Worm (Caenorhabditis elegans): ENCODE data around the gene T04H1.13.

DNA sequence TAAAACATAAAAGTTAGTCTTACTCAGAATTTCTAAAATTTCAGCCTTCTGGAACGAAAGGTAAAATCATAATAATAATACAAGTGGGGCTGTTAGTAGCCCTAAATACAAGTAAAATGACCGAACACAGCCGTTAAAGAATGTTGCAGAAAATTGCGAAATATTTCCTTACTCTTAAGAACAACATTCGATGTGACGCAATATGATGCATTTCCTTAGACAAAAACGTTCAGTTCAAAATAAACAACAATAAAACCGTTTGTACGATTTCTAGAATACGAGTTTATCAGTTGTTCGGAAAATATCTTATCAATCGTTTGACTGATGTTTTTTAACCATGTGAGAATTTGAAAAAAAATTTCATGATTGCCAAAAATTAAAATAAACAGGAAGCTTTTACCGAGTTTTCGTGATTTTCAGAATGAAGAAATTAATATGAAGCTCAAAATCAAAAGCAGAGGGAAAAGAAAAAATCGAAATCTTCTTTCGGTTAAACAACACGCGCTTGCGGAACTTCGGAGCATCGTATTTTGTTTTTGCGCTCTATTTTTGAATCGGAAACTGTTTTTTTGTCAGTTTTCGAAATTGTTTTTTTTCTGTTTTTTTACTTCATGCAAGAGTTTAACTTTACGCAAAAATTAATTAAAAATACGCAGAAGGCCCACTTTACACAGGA lies 1.1 kb upstream of the T04H1.13 start:
- TF ChIP-seq ceh-83 (GFP tag; optimal IDR thresholded peaks at IDR 0.05) (no peak), mls-2 (tag; optimal IDR thresholded peaks at IDR 0.05) (no peak), nhr-237 (tag; optimal IDR thresholded peaks at IDR 0.05) (no peak), nhr-12 (tag; optimal IDR thresholded peaks at IDR 0.05) (no peak), ztf-11 (tag; optimal IDR thresholded peaks at IDR 0.05) (no peak), unc-62 (GFP tag; optimal IDR thresholded peaks at IDR 0.05) (no peak), mab-5 (tag; optimal IDR thresholded peaks at IDR 0.05) (no peak), cnd-1 (tag; optimal IDR thresholded peaks at IDR 0.05) (no peak), elt-3 (tag; optimal IDR thresholded peaks at IDR 0.05) (no peak), elt-1 (tag; optimal IDR thresholded peaks at IDR 0.05; ENCODE audit: borderline replicate concordance, insufficient read depth) (no peak), unc-39 (tag; optimal IDR thresholded peaks at IDR 0.05) (no peak), lin-13 (tag; optimal IDR thresholded peaks at IDR 0.05) (no peak)

Data from whole organism, mixed stage, embryonic.